Worm (Caenorhabditis elegans) whole organism, L3 larva: Measurements from ENCODE around the gene C33H5.16.

ENCODE experiments used
- ceh-28 ChIP-seq: fragments of 150-350 bp; optimal IDR thresholded peaks from 2 replicates; lab custom pipeline; 2014; ENCODE audit warnings: missing biosample characterization, missing genetic modification reagents, missing genetic modification characterization
- elt-2 ChIP-seq: sonication (generic microtip); optimal IDR thresholded peaks from 2 replicates; lab custom pipeline; 2016; ENCODE audit warnings: missing genetic modification reagents, mild to moderate bottlenecking, missing genetic modification characterization, missing compliant biosample characterization
- elt-3 ChIP-seq, 3 experiments: fragments of 150-350 bp in 1 of 3; sonication (generic microtip) in 2 of 3; optimal IDR thresholded peaks; 2 replicates in 2 of 3; 4 replicates in 1 of 3; lab custom pipeline; 2014 to 2017; ENCODE audit warnings: missing biosample characterization in 3 of 3, missing genetic modification characterization in 3 of 3
- mdl-1 ChIP-seq: fragments of 150-350 bp; optimal IDR thresholded peaks from 2 replicates; lab custom pipeline; 2014; ENCODE audit warnings: missing biosample characterization, missing genetic modification characterization
- nhr-25 ChIP-seq: sonication (generic microtip); optimal IDR thresholded peaks from 2 replicates; lab custom pipeline; 2017; ENCODE audit warnings: missing biosample characterization, missing genetic modification characterization
- snpc-4 ChIP-seq: fragments of 150-350 bp; optimal IDR thresholded peaks from 2 replicates; lab custom pipeline; 2014; ENCODE audit warnings: missing biosample characterization, missing genetic modification characterization
- ztf-11 ChIP-seq: fragments of 150-350 bp; optimal IDR thresholded peaks from 2 replicates; lab custom pipeline; 2014; ENCODE audit warnings: missing biosample characterization, missing genetic modification characterization

C33H5.16 gene

DNA sequence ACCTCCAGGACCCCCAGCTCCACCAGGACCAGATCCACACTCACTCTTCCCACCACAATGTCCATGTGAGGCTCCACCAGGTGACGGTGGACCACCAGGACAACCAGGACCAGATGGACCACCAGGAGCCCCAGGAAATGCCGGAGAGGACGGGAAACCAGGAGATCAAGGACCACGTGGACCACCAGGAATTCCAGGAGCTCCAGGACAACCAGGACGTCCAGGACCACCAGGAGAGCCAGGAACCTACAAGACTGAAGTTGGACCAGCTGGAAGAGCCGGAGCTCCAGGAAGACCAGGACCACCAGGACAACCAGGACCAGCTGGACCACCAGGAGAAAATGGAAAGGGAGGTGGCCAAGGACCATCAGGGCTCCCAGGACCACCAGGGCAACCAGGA is 49.0 kb downstream of the C33H5.16 start:
- TF ChIP-seq ceh-28 (tag; lab: Kevin White, UChicago) (no peak), mdl-1 (tag; lab: Kevin White, UChicago) (no peak), ztf-11 (no peak), elt-2 (tag; lab: Kevin White, UChicago) (no peak), snpc-4 (tag; lab: Kevin White, UChicago) (no peak)

DNA sequence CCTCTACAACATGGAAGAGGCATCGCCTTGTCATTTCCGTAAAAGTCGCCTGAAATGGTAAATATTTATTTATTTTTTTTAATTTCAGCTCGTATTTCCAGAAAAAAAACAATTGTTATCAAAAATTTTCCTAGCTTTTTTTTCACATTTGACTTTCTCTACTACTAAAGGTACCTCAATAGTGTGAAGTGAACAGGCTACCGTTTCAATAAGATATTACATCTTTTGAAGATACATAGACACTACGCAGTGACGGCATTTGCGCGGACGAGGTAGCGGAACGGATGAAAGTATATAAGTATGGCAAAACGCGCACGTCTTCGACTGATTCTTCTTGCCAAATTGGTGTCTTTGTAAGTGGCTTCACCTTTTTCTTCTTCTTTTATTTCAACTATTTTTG is 50.0 kb downstream of the C33H5.16 start, which contains the start of gene col-14:
Gene col-14, plus strand, starts transcription at position 301 of the 400 bp plus-strand sequence.
- TF ChIP-seq mdl-1 (tag; lab: Kevin White, UChicago) = no peak
- no peak for TF ChIP-seq elt-3 (tag; optimal IDR thresholded peaks at IDR 0.05; lab: Kevin White, UChicago)
- TF ChIP-seq nhr-25 (tag; lab: Kevin White, UChicago) = peak; percentile 16
